Worm (Caenorhabditis elegans) whole organism, young adult: ENCODE results near the gene eelo-2.

ENCODE experiments used
- B0035.1 ChIP-seq: sonication (generic microtip); optimal IDR thresholded peaks from 2 replicates; lab custom pipeline; 2016; ENCODE audit warnings: missing genetic modification characterization, mild to moderate bottlenecking, missing compliant biosample characterization, missing genotype, missing genetic modification reagents
- F39B2.1 ChIP-seq: fragments of 200-800 bp; sonication (Bioruptor generic); IDR thresholded peaks from 2 replicates; pipeline ENCODE4 v1.3.6; 2022; ENCODE audit warnings: missing genetic modification reagents, missing genetic modification characterization, missing compliant biosample characterization
- ceh-40 ChIP-seq: fragments of 200-800 bp; sonication (Bioruptor generic); IDR thresholded peaks from 2 replicates; pipeline ENCODE4 v1.3.6; 2022; ENCODE audit warnings: missing genetic modification characterization, missing compliant biosample characterization
- ets-4 ChIP-seq: fragments of 200-800 bp; sonication (Bioruptor generic); optimal IDR thresholded peaks from 2 replicates; lab custom pipeline; 2018; ENCODE audit warnings: mild to moderate bottlenecking, missing genetic modification characterization, missing compliant biosample characterization
- hrde-1 ChIP-seq: sonication (generic microtip); optimal IDR thresholded peaks from 2 replicates; lab custom pipeline; 2016; ENCODE audit warnings: missing genetic modification characterization, mild to moderate bottlenecking, missing compliant biosample characterization, moderate library complexity, missing genotype, missing genetic modification reagents, borderline replicate concordance
- nfya-1 ChIP-seq: sonication (generic microtip); optimal IDR thresholded peaks from 2 replicates; lab custom pipeline; 2017; ENCODE audit warnings: antibody characterized with exemption, missing compliant biosample characterization, missing genetic modification characterization, borderline replicate concordance; ENCODE audit not compliant: insufficient read depth
- unc-62 ChIP-seq: fragments of 150-350 bp; optimal IDR thresholded peaks from 2 replicates; lab custom pipeline; 2014; ENCODE audit warnings: missing biosample characterization, missing genetic modification reagents, missing genetic modification characterization

DNA sequence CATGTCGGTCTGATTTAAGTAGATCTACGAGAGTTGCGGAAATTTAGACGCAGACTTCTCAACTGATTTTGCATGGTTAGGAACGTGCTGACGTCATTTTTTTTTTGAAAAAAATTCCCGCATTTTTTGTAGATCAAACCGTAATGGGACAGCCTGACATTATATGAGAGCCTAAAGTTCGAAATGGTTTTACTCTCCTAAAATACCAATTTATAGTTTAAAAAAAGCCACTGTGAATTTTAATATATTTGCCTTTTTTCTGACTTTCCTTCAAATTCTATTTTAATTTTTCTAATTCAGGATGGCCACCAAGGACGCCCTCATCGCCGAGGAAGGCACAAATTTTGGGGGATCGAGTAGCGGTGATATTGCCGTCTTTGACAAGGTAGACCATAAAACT lies 19.1 kb downstream of the eelo-2 start, which contains the start of gene atgp-1:
- TF ChIP-seq B0035.1 (no peak), hrde-1 (tag; lab: Kevin White, UChicago) (no peak), nfya-1 (tag; lab: Kevin White, UChicago) (no peak), unc-62 (GFP tag; lab: Kevin White, UChicago) (no peak), F39B2.1 (GFP tag; lab: Robert Waterston, UW) (no peak), ceh-40 (GFP tag; lab: Robert Waterston, UW) (no peak), ets-4 (no peak)
